Fruit fly (Drosophila melanogaster) whole organism: ENCODE data around the gene CG14543.

Experiments
- CG8478 ChIP-seq: fragments of >200 bp; optimal IDR thresholded peaks from 2 replicates; lab custom pipeline; 2018; ENCODE audit warnings: inconsistent platforms
- psq ChIP-seq: fragments of >200 bp; optimal IDR thresholded peaks from 2 replicates; lab custom pipeline; 2017

DNA sequence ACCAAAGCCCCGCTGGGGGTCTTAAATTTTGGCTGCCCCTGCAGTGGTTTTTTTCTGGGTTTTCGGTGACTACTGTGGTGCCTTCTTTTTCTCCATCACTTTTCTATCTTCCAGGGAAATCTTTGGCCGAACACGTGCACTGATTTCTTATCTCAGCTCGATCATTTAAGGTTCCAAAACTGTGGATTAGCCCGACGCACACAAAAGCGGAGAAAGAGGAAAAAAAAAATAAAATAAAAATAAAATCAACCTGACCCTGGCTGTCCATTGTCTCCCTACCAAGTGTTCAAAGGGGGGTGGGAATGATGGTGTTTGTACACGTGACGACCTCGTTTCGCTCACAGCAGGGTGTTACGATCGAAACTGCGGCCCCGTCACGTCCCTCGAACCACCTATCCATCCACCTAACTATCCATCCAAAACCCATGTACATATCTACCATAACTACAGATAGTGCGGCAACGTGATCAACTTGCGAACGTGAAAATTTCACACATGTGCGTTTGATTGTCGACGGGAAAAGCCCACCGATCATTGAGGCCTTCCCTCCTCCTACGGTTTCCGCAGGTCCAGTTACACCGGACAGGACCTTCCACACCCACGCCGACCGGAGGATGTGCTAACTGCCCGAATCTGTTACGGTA lies 29.7 kb upstream of the CG14543 start:
- TF ChIP-seq CG8478 (lab: Kevin White, UChicago) (no peak), psq (lab: Kevin White, UChicago) (no peak)
